Worm (Caenorhabditis elegans) whole organism, L4 larva: ENCODE measurements around the gene F22E12.1.

Experiments used
- ama-1 ChIP-seq: fragments of 150-350 bp; optimal IDR thresholded peaks from 2 replicates; lab custom pipeline; 2014; ENCODE audit warnings: inconsistent platforms, mixed read lengths
- nhr-10 ChIP-seq: fragments of 150-350 bp; optimal IDR thresholded peaks from 2 replicates; lab custom pipeline; 2014; ENCODE audit warnings: missing biosample characterization, missing genetic modification characterization
- nhr-76 ChIP-seq: fragments of 150-350 bp; optimal IDR thresholded peaks from 2 replicates; lab custom pipeline; 2014; ENCODE audit warnings: missing biosample characterization, missing genetic modification characterization
- pqm-1 ChIP-seq: sonication (generic microtip); optimal IDR thresholded peaks from 2 replicates; lab custom pipeline; 2017; ENCODE audit warnings: missing biosample characterization, missing genetic modification characterization
- unc-130 ChIP-seq: sonication (generic microtip); optimal IDR thresholded peaks from 2 replicates; lab custom pipeline; 2016; ENCODE audit warnings: missing genetic modification reagents, missing genetic modification characterization, missing compliant biosample characterization
- unc-62 ChIP-seq, 3 experiments: fragments of 150-350 bp in 1 of 3; sonication (generic microtip); optimal IDR thresholded peaks in 2 of 3; peaks in 1 of 3; 1 replicate in 1 of 3; 2 replicates in 2 of 3; lab custom pipeline; 2014 to 2017; ENCODE audit warnings: missing biosample characterization in 3 of 3, missing genetic modification characterization in 3 of 3, missing genetic modification reagents in 3 of 3, missing genotype in 1 of 3

DNA sequence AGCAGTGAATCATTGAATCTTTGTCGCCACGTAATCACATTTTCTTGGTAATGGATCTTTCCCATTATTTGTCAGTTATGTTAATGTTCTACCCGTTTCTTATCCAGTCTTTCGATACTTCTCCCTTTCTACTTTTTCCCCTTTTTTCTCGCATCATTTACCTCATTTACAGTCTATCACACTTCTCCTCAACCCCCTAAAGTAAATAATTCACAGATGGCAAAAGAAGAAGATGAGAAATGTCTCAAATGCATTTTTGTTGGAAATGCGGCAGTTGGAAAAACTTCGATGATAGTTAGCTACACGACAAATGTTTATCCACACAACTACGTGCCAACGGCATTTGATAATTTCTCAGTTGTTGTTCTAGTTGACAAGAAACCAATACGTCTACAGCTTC, 4.9 kb upstream of the F22E12.1 start, which contains the start of gene chw-1:
- TF ChIP-seq unc-62 (GFP tag; optimal IDR thresholded peaks at IDR 0.05 in 1 of 2; lab: Kevin White, UChicago) (peak in 1 of 2 experiments; percentile 94), unc-62 (tag; optimal IDR thresholded peaks at IDR 0.05; lab: Kevin White, UChicago) (no peak), ama-1 (lab: Kevin White, UChicago) (no peak), pqm-1 (tag; lab: Kevin White, UChicago) (no peak), nhr-76 (tag; lab: Kevin White, UChicago) (no peak), nhr-10 (tag; lab: Kevin White, UChicago) (no peak), unc-130 (GFP tag; lab: Kevin White, UChicago) (no peak)
